Fruit fly (Drosophila melanogaster) whole organism, prepupa: Measurements from ENCODE around the gene CG6678.

Experiments used
- CG31627 ChIP-seq: fragments of 200-800 bp; sonication (Bioruptor generic); optimal IDR thresholded peaks from 3 replicates; lab custom pipeline; 2016; ENCODE audit warnings: missing biosample characterization, missing genetic modification characterization
- Eip93F ChIP-seq: fragments of 200-800 bp; sonication (Bioruptor generic); optimal IDR thresholded peaks from 2 replicates; lab custom pipeline; 2016; ENCODE audit warnings: missing biosample characterization, mild to moderate bottlenecking, missing genetic modification characterization
- Met ChIP-seq: fragments of 200-800 bp; sonication (Bioruptor generic); optimal IDR thresholded peaks from 3 replicates; lab custom pipeline; 2016; ENCODE audit warnings: missing biosample characterization, missing genetic modification characterization

DNA sequence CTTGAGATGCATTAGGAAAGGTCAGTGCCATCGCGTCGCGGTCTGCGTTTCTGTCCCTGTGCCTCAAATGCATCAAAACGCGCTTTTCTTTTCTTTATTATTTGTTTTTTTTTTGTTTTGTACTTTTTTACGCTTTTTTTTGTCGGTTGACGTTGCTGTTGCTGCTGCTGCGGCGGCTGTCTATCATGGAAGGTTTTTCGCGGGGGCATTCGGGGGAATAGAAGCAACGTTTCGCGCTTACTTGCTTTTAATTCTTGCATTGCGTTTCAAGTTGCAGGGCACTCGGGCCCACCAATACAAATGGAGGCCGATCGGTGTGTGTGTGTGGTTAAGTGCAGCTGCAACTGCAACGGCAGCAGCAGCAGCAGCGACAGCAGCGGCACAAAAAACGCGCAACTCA, 47.1 kb downstream of the CG6678 start:
- TF ChIP-seq CG31627, result no peak
- TF ChIP-seq Met (GFP tag; lab: Kevin White, UChicago), result no peak
- TF ChIP-seq Eip93F (GFP tag; lab: Kevin White, UChicago), result no peak
